Fruit fly (Drosophila melanogaster) ovary, adult (tissue): ENCODE data around the gene CG18765.

Experiments
- CG17801 ChIP-seq: fragments of 200-800 bp; optimal IDR thresholded peaks from 2 replicates; lab custom pipeline; 2019; ENCODE audit warnings: missing biosample characterization, mild to moderate bottlenecking, missing genetic modification characterization, moderate library complexity; ENCODE audit not compliant: partially characterized antibody

CG18765 gene

dm6 chr3R:11678016-11678415, 13.6 kb downstream of the CG18765 start, which contains the start of gene CG18476:
Gene CG18476, minus strand, starts transcription at chr3R:11678116.
- TF ChIP-seq CG17801 (GFP tag; lab: Kevin White, UChicago) = peak; percentile 97

- no peak for TF ChIP-seq CG17801 (GFP tag; lab: Kevin White, UChicago)
These were observed 17.5 kb downstream of the CG18765 start, which contains the start of gene CG14715 for dm6 chr3R:11673955-11674663. Gene CG14715, plus strand, starts transcription at chr3R:11674221.

dm6 chr3R:11671784-11672183, 19.8 kb downstream of the CG18765 start:
- no peak for TF ChIP-seq CG17801 (GFP tag; lab: Kevin White, UChicago)

- no peak for TF ChIP-seq CG17801 (GFP tag; lab: Kevin White, UChicago)
These were observed 20.7 kb downstream of the CG18765 start for dm6 chr3R:11670888-11671287.

- no peak for TF ChIP-seq CG17801 (GFP tag; lab: Kevin White, UChicago)
These were observed 21.6 kb downstream of the CG18765 start for dm6 chr3R:11669954-11670347.

dm6 chr3R:11669017-11669953, 22.3 kb downstream of the CG18765 start:
- no peak for TF ChIP-seq CG17801 (GFP tag; lab: Kevin White, UChicago)

- TF ChIP-seq CG17801 (GFP tag; lab: Kevin White, UChicago) = no peak
These were observed 25.5 kb downstream of the CG18765 start for dm6 chr3R:11665925-11666687.

dm6 chr3R:11665508-11665907, 26.1 kb downstream of the CG18765 start:
- no peak for TF ChIP-seq CG17801 (GFP tag; lab: Kevin White, UChicago)

dm6 chr3R:11663441-11663840, 28.2 kb downstream of the CG18765 start:
- TF ChIP-seq CG17801 (GFP tag; lab: Kevin White, UChicago) = no peak

dm6 chr3R:11662617-11663016, 29.0 kb downstream of the CG18765 start:
- no peak for TF ChIP-seq CG17801 (GFP tag; lab: Kevin White, UChicago)

dm6 chr3R:11661712-11662111, 29.9 kb downstream of the CG18765 start:
- TF ChIP-seq CG17801 (GFP tag; lab: Kevin White, UChicago) = peak; percentile 83

- no peak for TF ChIP-seq CG17801 (GFP tag; lab: Kevin White, UChicago)
These were observed 30.4 kb downstream of the CG18765 start for dm6 chr3R:11661187-11661586.

dm6 chr3R:11657786-11658193, 33.8 kb downstream of the CG18765 start:
- TF ChIP-seq CG17801 (GFP tag; lab: Kevin White, UChicago) = no peak

dm6 chr3R:11656614-11657216, 34.9 kb downstream of the CG18765 start:
- TF ChIP-seq CG17801 (GFP tag; lab: Kevin White, UChicago) = peak; percentile 97
